Worm (Caenorhabditis elegans): ENCODE results near the gene K10H10.12.

- TF ChIP-seq lin-39 (tag; optimal IDR thresholded peaks at IDR 0.05) (no peak), elt-3 (tag; optimal IDR thresholded peaks at IDR 0.05) (no peak), dpl-1 (GFP tag; optimal IDR thresholded peaks at IDR 0.05) (peak; percentile 45 to 76 (median 57)), fos-1 (tag; optimal IDR thresholded peaks at IDR 0.05) (no peak), nhr-76 (tag; optimal IDR thresholded peaks at IDR 0.05) (no peak), egl-27 (tag; optimal IDR thresholded peaks at IDR 0.05) (no peak), C34B4.2 (tag; optimal IDR thresholded peaks at IDR 0.05) (no peak), nhr-237 (tag; optimal IDR thresholded peaks at IDR 0.05) (no peak)
Measured at ce11 chrII:14479583-14480245, 26.4 kb downstream of the K10H10.12 start, which contains the start of gene C13B4.1.
